Fruit fly (Drosophila melanogaster): ENCODE results near the gene Ranbp21.

DNA sequence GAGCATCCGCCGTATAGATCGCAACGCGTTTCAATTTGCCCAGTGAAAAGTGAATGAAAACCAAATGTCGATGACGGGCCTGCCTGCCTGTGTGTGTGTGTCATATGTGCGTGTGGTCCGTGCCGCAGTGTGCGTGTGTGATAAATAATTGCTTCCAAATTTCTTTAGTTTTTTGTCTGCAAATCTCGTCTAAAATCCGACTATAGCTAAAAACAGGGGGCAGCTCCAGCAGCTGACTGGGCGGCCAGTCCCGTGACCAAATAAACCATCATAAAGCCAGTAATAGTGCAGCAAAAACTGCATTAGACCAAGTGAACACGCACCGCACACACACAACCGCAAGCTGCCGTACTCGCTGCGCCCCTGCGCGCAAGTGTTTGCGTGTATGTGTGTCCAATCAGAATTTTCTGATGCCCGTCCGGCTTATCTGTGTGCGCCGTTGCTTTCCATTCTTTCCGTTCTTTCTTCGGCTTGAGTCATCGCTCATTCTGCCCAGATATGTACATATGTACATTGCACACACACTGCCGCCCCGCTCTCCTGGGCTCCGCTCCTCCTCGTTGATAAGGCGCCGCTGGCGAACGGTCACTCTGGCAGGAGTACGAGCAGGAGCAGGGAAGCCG, 45.3 kb upstream of the Ranbp21 start:
- TF ChIP-seq sv (GFP tag; optimal IDR thresholded peaks at IDR 0.05) (no peak), ey (GFP tag; optimal IDR thresholded peaks at IDR 0.05) (no peak), Abd-B (GFP tag; optimal IDR thresholded peaks at IDR 0.05) (peak; percentile 50), pan (optimal IDR thresholded peaks at IDR 0.05) (no peak), usp (GFP tag; optimal IDR thresholded peaks at IDR 0.05) (no peak), rgr (GFP tag; optimal IDR thresholded peaks at IDR 0.05) (peak; percentile 30)

Data from whole organism, wandering third instar larva.